Worm (Caenorhabditis elegans) whole organism, young adult: Measurements from ENCODE around the gene K06H7.7.
A peak's percentile ranks its signal among the peaks of the same experiment; 100 is the strongest.

Experiments used
- B0019.2 ChIP-seq: fragments of 200-800 bp; sonication (Bioruptor generic); conservative IDR thresholded peaks from 2 replicates; pipeline ENCODE4 v1.3.6; 2022; ENCODE audit warnings: missing genetic modification reagents, missing genetic modification characterization, missing compliant biosample characterization
- B0261.1 ChIP-seq: sonication (generic microtip); optimal IDR thresholded peaks from 2 replicates; lab custom pipeline; 2016; ENCODE audit warnings: mild to moderate bottlenecking, missing genetic modification characterization, moderate library complexity, missing compliant biosample characterization
- C06A6.2 ChIP-seq: fragments of 200-800 bp; sonication (Bioruptor generic); conservative IDR thresholded peaks from 2 replicates; pipeline ENCODE4 v1.3.6; 2022; ENCODE audit warnings: missing genetic modification characterization, missing compliant biosample characterization
- F22D6.2 ChIP-seq: sonication (generic microtip); optimal IDR thresholded peaks from 2 replicates; lab custom pipeline; 2016; ENCODE audit warnings: mild to moderate bottlenecking, missing genetic modification characterization, missing compliant biosample characterization
- F23B12.7 ChIP-seq: sonication (generic microtip); optimal IDR thresholded peaks from 2 replicates; lab custom pipeline; 2017; ENCODE audit warnings: missing genetic modification characterization, mild to moderate bottlenecking, missing compliant biosample characterization, antibody characterized with exemption, moderate library complexity; ENCODE audit not compliant: insufficient read depth
- F49E8.2 ChIP-seq: sonication (generic microtip); optimal IDR thresholded peaks from 3 replicates; lab custom pipeline; 2017; ENCODE audit warnings: missing genetic modification characterization, mild to moderate bottlenecking, missing compliant biosample characterization, antibody characterized with exemption, moderate library complexity; ENCODE audit not compliant: insufficient read depth
- K11D2.4 ChIP-seq: fragments of 200-800 bp; sonication (Bioruptor generic); IDR thresholded peaks from 2 replicates; pipeline ENCODE4 v1.3.6; 2022; ENCODE audit warnings: missing genetic modification reagents, missing genetic modification characterization, missing compliant biosample characterization
- T07F8.4 ChIP-seq: sonication (generic microtip); optimal IDR thresholded peaks from 2 replicates; lab custom pipeline; 2016; ENCODE audit warnings: mild to moderate bottlenecking, missing genetic modification characterization, moderate library complexity, missing compliant biosample characterization
- Y95B8A.8 ChIP-seq: fragments of 200-800 bp; sonication (Bioruptor generic); IDR thresholded peaks from 2 replicates; pipeline ENCODE4 v1.3.6; 2022; ENCODE audit warnings: missing genetic modification reagents, missing genetic modification characterization, missing compliant biosample characterization
- ZK185.1 ChIP-seq: sonication (generic microtip); optimal IDR thresholded peaks from 2 replicates; lab custom pipeline; 2016; ENCODE audit warnings: mild to moderate bottlenecking, missing genetic modification characterization, missing compliant biosample characterization; ENCODE audit not compliant: poor library complexity, severe bottlenecking
- akir-1 ChIP-seq: fragments of 200-800 bp; sonication (Bioruptor generic); optimal IDR thresholded peaks from 2 replicates; lab custom pipeline; 2018; ENCODE audit warnings: mild to moderate bottlenecking, missing genetic modification characterization, moderate library complexity, missing compliant biosample characterization
- atf-7 ChIP-seq: sonication (generic microtip); optimal IDR thresholded peaks from 2 replicates; lab custom pipeline; 2017; ENCODE audit warnings: mild to moderate bottlenecking, missing genetic modification characterization, missing compliant biosample characterization
- attf-5 ChIP-seq: fragments of 200-800 bp; sonication (Bioruptor generic); optimal IDR thresholded peaks from 2 replicates; lab custom pipeline; 2018; ENCODE audit warnings: mild to moderate bottlenecking, missing genetic modification characterization, missing compliant biosample characterization
- attf-6 ChIP-seq: fragments of 200-800 bp; sonication (Bioruptor generic); IDR thresholded peaks from 2 replicates; pipeline ENCODE4 v1.3.6; 2022; ENCODE audit warnings: missing genetic modification reagents, missing genetic modification characterization, missing compliant biosample characterization
- ccch-3 ChIP-seq: fragments of 200-800 bp; sonication (Bioruptor generic); optimal IDR thresholded peaks from 2 replicates; lab custom pipeline; 2018; ENCODE audit warnings: mild to moderate bottlenecking, missing genetic modification characterization, missing compliant biosample characterization
- die-1 ChIP-seq: sonication (generic microtip); optimal IDR thresholded peaks from 2 replicates; lab custom pipeline; 2016; ENCODE audit warnings: missing genotype, mild to moderate bottlenecking, missing genetic modification characterization, missing compliant biosample characterization
- egl-44 ChIP-seq: fragments of 200-800 bp; sonication (Bioruptor generic); IDR thresholded peaks from 2 replicates; pipeline ENCODE4 v1.3.6; 2022; ENCODE audit warnings: missing genetic modification reagents, missing genetic modification characterization, missing compliant biosample characterization
- ets-4 ChIP-seq: fragments of 200-800 bp; sonication (Bioruptor generic); optimal IDR thresholded peaks from 2 replicates; lab custom pipeline; 2018; ENCODE audit warnings: mild to moderate bottlenecking, missing genetic modification characterization, missing compliant biosample characterization
- him-1 ChIP-seq: sonication (generic microtip); optimal IDR thresholded peaks from 2 replicates; lab custom pipeline; 2016; ENCODE audit warnings: missing genotype, missing genetic modification reagents, missing genetic modification characterization, missing compliant biosample characterization
- hlh-26 ChIP-seq: fragments of 200-800 bp; sonication (Bioruptor generic); conservative IDR thresholded peaks from 2 replicates; pipeline ENCODE4 v1.3.6; 2022; ENCODE audit warnings: missing genetic modification reagents, missing genetic modification characterization, missing compliant biosample characterization
- hmg-1.2 ChIP-seq: fragments of 200-800 bp; sonication (Bioruptor generic); IDR thresholded peaks from 2 replicates; pipeline ENCODE4 v1.3.6; 2022; ENCODE audit warnings: missing genetic modification reagents, missing genetic modification characterization, missing compliant biosample characterization
- let-607 ChIP-seq, 2 experiments: fragments of 200-800 bp in 1 of 2; sonication (Bioruptor generic) in 1 of 2; sonication (generic microtip) in 1 of 2; optimal IDR thresholded peaks; 2 replicates each; lab custom pipeline; 2016 to 2018; ENCODE audit warnings: mild to moderate bottlenecking in 2 of 2, missing compliant biosample characterization in 2 of 2, missing genetic modification characterization in 2 of 2, moderate library complexity in 2 of 2, missing genotype in 1 of 2
- lin-26 ChIP-seq: fragments of 200-800 bp; sonication (Bioruptor generic); IDR thresholded peaks from 2 replicates; pipeline ENCODE4 v1.3.6; 2022; ENCODE audit warnings: missing genetic modification reagents, missing genetic modification characterization, missing compliant biosample characterization
- lsl-1 ChIP-seq: fragments of 200-800 bp; sonication (Bioruptor generic); optimal IDR thresholded peaks from 2 replicates; lab custom pipeline; 2018; ENCODE audit warnings: mild to moderate bottlenecking, missing genetic modification characterization, moderate library complexity, missing compliant biosample characterization
- mel-28 ChIP-seq: sonication (generic microtip); optimal IDR thresholded peaks from 2 replicates; lab custom pipeline; 2016; ENCODE audit warnings: borderline replicate concordance, mild to moderate bottlenecking, missing genetic modification characterization, missing compliant biosample characterization
- mxl-1 ChIP-seq: sonication (generic microtip); optimal IDR thresholded peaks from 2 replicates; lab custom pipeline; 2016; ENCODE audit warnings: missing genetic modification characterization, missing compliant biosample characterization
- nfya-1 ChIP-seq: sonication (generic microtip); optimal IDR thresholded peaks from 2 replicates; lab custom pipeline; 2017; ENCODE audit warnings: antibody characterized with exemption, missing compliant biosample characterization, missing genetic modification characterization, borderline replicate concordance; ENCODE audit not compliant: insufficient read depth
- nfyb-1 ChIP-seq: fragments of 200-800 bp; sonication (Bioruptor generic); IDR thresholded peaks from 2 replicates; pipeline ENCODE4 v1.3.6; 2022; ENCODE audit warnings: missing genetic modification reagents, missing genetic modification characterization, missing compliant biosample characterization
- rpc-1 ChIP-seq, 2 experiments: fragments of 150-350 bp in 1 of 2; sonication (generic microtip) in 1 of 2; optimal IDR thresholded peaks; 2 replicates each; lab custom pipeline; 2014 to 2018; ENCODE audit warnings: missing biosample characterization in 1 of 2, missing genetic modification characterization in 1 of 2, missing genetic modification reagents in 1 of 2, missing genotype in 1 of 2
- snpc-1.1 ChIP-seq: sonication (generic microtip); optimal IDR thresholded peaks from 2 replicates; lab custom pipeline; 2017; ENCODE audit warnings: missing genetic modification characterization, mild to moderate bottlenecking, missing compliant biosample characterization, antibody characterized with exemption, moderate library complexity, missing genotype, missing genetic modification reagents; ENCODE audit not compliant: insufficient read depth
- snpc-3.4 ChIP-seq: sonication (generic microtip); optimal IDR thresholded peaks from 2 replicates; lab custom pipeline; 2017; ENCODE audit warnings: missing genetic modification characterization, mild to moderate bottlenecking, missing compliant biosample characterization, antibody characterized with exemption, moderate library complexity, missing genotype, missing genetic modification reagents
- snpc-4 ChIP-seq, 5 experiments: fragments of 150-350 bp in 1 of 5; sonication (generic microtip) in 4 of 5; optimal IDR thresholded peaks; 2 replicates each; lab custom pipeline; 2014 to 2018; ENCODE audit warnings: missing genetic modification characterization in 5 of 5, missing biosample characterization in 3 of 5, antibody characterized with exemption in 2 of 5, mild to moderate bottlenecking in 2 of 5, missing compliant biosample characterization in 2 of 5, missing genotype in 2 of 5, moderate library complexity in 2 of 5, missing genetic modification reagents in 1 of 5
- sptf-2 ChIP-seq: fragments of 200-800 bp; sonication (Bioruptor generic); optimal IDR thresholded peaks from 2 replicates; lab custom pipeline; 2018; ENCODE audit warnings: mild to moderate bottlenecking, missing genetic modification characterization, missing compliant biosample characterization
- tbp1 ChIP-seq: fragments of 200-800 bp; sonication (Bioruptor generic); optimal IDR thresholded peaks from 2 replicates; lab custom pipeline; 2018; ENCODE audit warnings: mild to moderate bottlenecking, missing genetic modification characterization, missing compliant biosample characterization
- tbx-9 ChIP-seq: sonication (generic microtip); optimal IDR thresholded peaks from 2 replicates; lab custom pipeline; 2016; ENCODE audit warnings: borderline replicate concordance, missing genetic modification characterization, inconsistent platforms, missing compliant biosample characterization

Gene K06H7.7

DNA sequence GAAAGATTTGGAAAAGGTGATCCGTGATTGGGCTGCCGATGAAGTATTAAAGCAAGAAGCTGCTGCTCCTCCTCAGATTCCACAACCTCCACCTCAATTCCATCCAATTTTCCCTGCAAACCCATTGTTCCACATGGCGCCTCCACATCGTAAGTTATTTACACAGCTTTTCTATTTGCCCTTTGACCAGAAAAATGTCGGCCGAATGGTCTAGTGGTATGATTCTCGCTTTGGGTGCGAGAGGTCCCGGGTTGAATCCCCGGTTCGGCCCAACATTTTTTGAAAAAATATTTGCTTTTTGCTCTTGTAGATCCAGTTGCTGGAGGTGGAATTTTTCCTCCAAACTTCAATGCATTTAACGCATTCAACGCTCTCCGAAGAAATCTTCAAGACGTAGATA is 16.1 kb downstream of the K06H7.7 start:
- TF ChIP-seq snpc-3.4 (peak; percentile 76), B0261.1 (tag; lab: Kevin White, UChicago) (peak; percentile 72), mxl-1 (tag; lab: Kevin White, UChicago) (no peak), K11D2.4 (no peak), ets-4 (GFP tag; lab: Kevin White, UChicago) (no peak), mel-28 (no peak), rpc-1 (optimal IDR thresholded peaks at IDR 0.05; lab: Kevin White, UChicago) (peak; percentile 66), rpc-1 (tag; optimal IDR thresholded peaks at IDR 0.05; lab: Kevin White, UChicago) (peak; percentile 74), F22D6.2 (tag; lab: Kevin White, UChicago) (no peak), B0019.2 (GFP tag; lab: Robert Waterston, UW) (0 out of 2 replicates have a peak, but pooled peaks have one; percentile 14), him-1 (tag; lab: Kevin White, UChicago) (peak; percentile 58), lsl-1 (GFP tag; lab: Kevin White, UChicago) (no peak), attf-5 (no peak), Y95B8A.8 (GFP tag; lab: Robert Waterston, UW) (no peak), C06A6.2 (GFP tag; lab: Robert Waterston, UW) (no peak), snpc-1.1 (tag; lab: Kevin White, UChicago) (peak; percentile 89), lin-26 (GFP tag; lab: Robert Waterston, UW) (peak; percentile 76), die-1 (tag; lab: Kevin White, UChicago) (peak; percentile 65), hmg-1.2 (peak; percentile 39; the same call in 1 of the 2 replicates), ccch-3 (GFP tag; lab: Kevin White, UChicago) (no peak), F49E8.2 (tag; lab: Kevin White, UChicago) (peak; percentile 7), F23B12.7 (peak; percentile 58), nfyb-1 (GFP tag; lab: Robert Waterston, UW) (0 out of 2 replicates have a peak, but pooled peaks have one; percentile 70), snpc-4 (GFP tag; optimal IDR thresholded peaks at IDR 0.05; lab: Kevin White, UChicago) (peak; percentile 56), snpc-4 (tag; optimal IDR thresholded peaks at IDR 0.05; lab: Kevin White, UChicago) (peak in 3 of 4 experiments; percentile 86 to 88 (median 87)), akir-1 (GFP tag; lab: Kevin White, UChicago) (no peak), egl-44 (GFP tag; lab: Robert Waterston, UW) (0 out of 2 replicates have a peak, but pooled peaks have one; percentile 11), atf-7 (tag; lab: Kevin White, UChicago) (no peak), T07F8.4 (tag; lab: Kevin White, UChicago) (no peak), nfya-1 (tag; lab: Kevin White, UChicago) (no peak), tbp1 (GFP tag; lab: Kevin White, UChicago) (peak; percentile 92)
- TF ChIP-seq, all 124 proteins: peak for 15

DNA sequence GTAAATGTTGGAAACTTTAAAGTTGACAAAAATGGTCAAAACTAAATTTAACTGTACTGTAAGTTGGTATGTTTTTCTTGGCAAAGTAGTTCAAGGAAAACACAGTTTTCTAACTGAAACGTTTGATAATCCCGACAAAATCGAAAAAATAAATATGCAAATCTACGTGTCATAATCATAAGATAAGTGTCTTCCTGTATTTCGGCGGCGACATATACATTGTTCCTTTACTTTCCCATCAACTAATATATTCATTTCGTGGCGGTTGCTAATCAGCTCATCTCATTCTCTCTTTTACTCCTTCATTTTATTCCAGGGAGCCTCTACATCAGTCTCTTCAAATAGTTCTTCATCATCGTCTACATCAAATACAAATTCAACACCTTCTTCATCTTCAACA is 17.5 kb downstream of the K06H7.7 start:
- TF ChIP-seq ZK185.1 = no peak
- no peak for TF ChIP-seq attf-6 (GFP tag; lab: Robert Waterston, UW)
- no peak for TF ChIP-seq snpc-3.4
- TF ChIP-seq sptf-2 (GFP tag; lab: Kevin White, UChicago) = no peak
- no peak for TF ChIP-seq let-607 (tag; optimal IDR thresholded peaks at IDR 0.05; lab: Kevin White, UChicago)
- TF ChIP-seq tbx-9 (tag; lab: Kevin White, UChicago) = no peak
- no peak for TF ChIP-seq atf-7 (tag; lab: Kevin White, UChicago)
- TF ChIP-seq C06A6.2 (GFP tag; lab: Robert Waterston, UW) = no peak
- TF ChIP-seq hlh-26 (GFP tag; lab: Robert Waterston, UW) = no peak
